Worm (Caenorhabditis elegans) whole organism, L2 larva: ENCODE data around the gene Y46G5A.22.

Experiments
- C34F6.9 ChIP-seq: fragments of 150-350 bp; optimal IDR thresholded peaks from 2 replicates; lab custom pipeline; 2014; ENCODE audit warnings: missing biosample characterization, missing genetic modification characterization
- F13H6.1 ChIP-seq: sonication (generic microtip); optimal IDR thresholded peaks from 2 replicates; lab custom pipeline; 2016; ENCODE audit warnings: missing genetic modification characterization, missing compliant biosample characterization
- R02D3.7 ChIP-seq: fragments of 150-350 bp; optimal IDR thresholded peaks from 2 replicates; lab custom pipeline; 2014; ENCODE audit warnings: missing biosample characterization, missing genetic modification characterization
- Y55F3AM.14 ChIP-seq: fragments of 200-800 bp; sonication (Bioruptor generic); optimal IDR thresholded peaks from 2 replicates; lab custom pipeline; 2018; ENCODE audit warnings: mild to moderate bottlenecking, missing genetic modification characterization, missing compliant biosample characterization
- ZK546.5 ChIP-seq: sonication (generic microtip); optimal IDR thresholded peaks from 2 replicates; lab custom pipeline; 2017; ENCODE audit warnings: missing biosample characterization, missing genetic modification characterization
- alr-1 ChIP-seq: fragments of 150-350 bp; optimal IDR thresholded peaks from 2 replicates; lab custom pipeline; 2014; ENCODE audit warnings: missing biosample characterization, missing genetic modification characterization
- aly-2 ChIP-seq: fragments of 150-350 bp; optimal IDR thresholded peaks from 2 replicates; lab custom pipeline; 2014; ENCODE audit warnings: missing biosample characterization, missing genetic modification characterization
- ama-1 ChIP-seq: fragments of 150-350 bp; optimal IDR thresholded peaks from 2 replicates; lab custom pipeline; 2018; ENCODE audit warnings: inconsistent platforms
- blmp-1 ChIP-seq: sonication (generic microtip); optimal IDR thresholded peaks from 2 replicates; lab custom pipeline; 2017; ENCODE audit warnings: missing genetic modification characterization, mild to moderate bottlenecking, missing compliant biosample characterization, antibody characterized with exemption, moderate library complexity; ENCODE audit not compliant: insufficient read depth
- ceh-16 ChIP-seq: fragments of 150-350 bp; optimal IDR thresholded peaks from 2 replicates; lab custom pipeline; 2014; ENCODE audit warnings: missing biosample characterization, missing genetic modification characterization
- ceh-82 ChIP-seq: fragments of 150-350 bp; optimal IDR thresholded peaks from 2 replicates; lab custom pipeline; 2014; ENCODE audit warnings: missing biosample characterization, missing genetic modification characterization
- crh-2 ChIP-seq: sonication (generic microtip); optimal IDR thresholded peaks from 2 replicates; lab custom pipeline; 2017; ENCODE audit warnings: missing biosample characterization, missing genetic modification characterization
- dmd-4 ChIP-seq: sonication (generic microtip); optimal IDR thresholded peaks from 2 replicates; lab custom pipeline; 2017; ENCODE audit warnings: missing biosample characterization, missing genetic modification characterization
- egl-27 ChIP-seq: sonication (generic microtip); optimal IDR thresholded peaks from 3 replicates; lab custom pipeline; 2017; ENCODE audit warnings: missing biosample characterization, missing genetic modification reagents, missing genetic modification characterization
- elt-1 ChIP-seq: fragments of 150-350 bp; optimal IDR thresholded peaks from 2 replicates; lab custom pipeline; 2014; ENCODE audit warnings: missing biosample characterization, missing genetic modification characterization
- elt-3 ChIP-seq: sonication (generic microtip); optimal IDR thresholded peaks from 2 replicates; lab custom pipeline; 2017; ENCODE audit warnings: missing biosample characterization, missing genetic modification characterization
- fos-1 ChIP-seq: fragments of 150-350 bp; optimal IDR thresholded peaks from 2 replicates; lab custom pipeline; 2014; ENCODE audit warnings: missing biosample characterization, missing genetic modification characterization
- gmeb-1 ChIP-seq: fragments of 150-350 bp; optimal IDR thresholded peaks from 2 replicates; lab custom pipeline; 2014; ENCODE audit warnings: missing biosample characterization, missing genetic modification characterization
- lin-11 ChIP-seq: fragments of 150-350 bp; sonication (generic microtip); optimal IDR thresholded peaks from 2 replicates; lab custom pipeline; 2014; ENCODE audit warnings: missing biosample characterization, missing genetic modification characterization, inconsistent platforms, mixed read lengths
- lin-13 ChIP-seq: fragments of 150-350 bp; optimal IDR thresholded peaks from 2 replicates; lab custom pipeline; 2014; ENCODE audit warnings: missing biosample characterization, missing genetic modification reagents, missing genetic modification characterization
- lsy-2 ChIP-seq, 2 experiments: fragments of 150-350 bp in 1 of 2; sonication (generic microtip) in 1 of 2; optimal IDR thresholded peaks; 2 replicates each; lab custom pipeline; 2014 to 2017; ENCODE audit warnings: missing biosample characterization in 2 of 2, missing genetic modification characterization in 2 of 2
- mab-5 ChIP-seq: fragments of 150-350 bp; optimal IDR thresholded peaks from 2 replicates; lab custom pipeline; 2014; ENCODE audit warnings: missing biosample characterization, missing genetic modification characterization
- mdl-1 ChIP-seq, 2 experiments: fragments of 150-350 bp in 1 of 2; sonication (generic microtip) in 1 of 2; optimal IDR thresholded peaks; 2 replicates each; lab custom pipeline; 2017; ENCODE audit warnings: missing biosample characterization in 2 of 2, missing genetic modification characterization in 2 of 2
- nhr-10 ChIP-seq: sonication (generic microtip); optimal IDR thresholded peaks from 2 replicates; lab custom pipeline; 2017; ENCODE audit warnings: missing biosample characterization, missing genetic modification characterization
- nhr-11 ChIP-seq: fragments of 150-350 bp; optimal IDR thresholded peaks from 2 replicates; lab custom pipeline; 2014; ENCODE audit warnings: missing biosample characterization, missing genetic modification characterization
- nhr-12 ChIP-seq: fragments of 150-350 bp; optimal IDR thresholded peaks from 2 replicates; lab custom pipeline; 2014; ENCODE audit warnings: missing biosample characterization, missing genetic modification characterization
- nhr-129 ChIP-seq: fragments of 150-350 bp; optimal IDR thresholded peaks from 2 replicates; lab custom pipeline; 2014; ENCODE audit warnings: missing biosample characterization, missing genetic modification characterization
- nhr-21 ChIP-seq: fragments of 150-350 bp; optimal IDR thresholded peaks from 2 replicates; lab custom pipeline; 2014; ENCODE audit warnings: missing biosample characterization, missing genetic modification characterization
- nhr-23 ChIP-seq: fragments of 150-350 bp; optimal IDR thresholded peaks from 2 replicates; lab custom pipeline; 2014; ENCODE audit warnings: missing biosample characterization, missing genetic modification reagents, missing genetic modification characterization
- nhr-237 ChIP-seq: fragments of 150-350 bp; optimal IDR thresholded peaks from 2 replicates; lab custom pipeline; 2014; ENCODE audit warnings: missing biosample characterization, missing genetic modification characterization
- nhr-25 ChIP-seq: fragments of 150-350 bp; sonication (generic microtip); optimal IDR thresholded peaks from 3 replicates; lab custom pipeline; 2014; ENCODE audit warnings: missing biosample characterization, missing genetic modification characterization
- nhr-77 ChIP-seq: fragments of 150-350 bp; optimal IDR thresholded peaks from 2 replicates; lab custom pipeline; 2014; ENCODE audit warnings: missing biosample characterization, missing genetic modification characterization
- peb-1 ChIP-seq: fragments of 150-350 bp; optimal IDR thresholded peaks from 2 replicates; lab custom pipeline; 2014; ENCODE audit warnings: missing biosample characterization, missing genetic modification characterization
- sem-4 ChIP-seq: fragments of 150-350 bp; optimal IDR thresholded peaks from 2 replicates; lab custom pipeline; 2014; ENCODE audit warnings: missing biosample characterization, missing genetic modification reagents, missing genetic modification characterization
- skn-1 ChIP-seq: sonication (generic microtip); optimal IDR thresholded peaks from 2 replicates; lab custom pipeline; 2017; ENCODE audit warnings: missing biosample characterization, missing genetic modification characterization
- sma-3 ChIP-seq: sonication (generic microtip); optimal IDR thresholded peaks from 2 replicates; lab custom pipeline; 2016; ENCODE audit warnings: missing genetic modification reagents, missing genetic modification characterization, missing compliant biosample characterization
- sma-9 ChIP-seq, 2 experiments: fragments of 150-350 bp in 1 of 2; sonication (generic microtip) in 1 of 2; optimal IDR thresholded peaks; 2 replicates each; lab custom pipeline; 2014 to 2016; ENCODE audit warnings: missing genetic modification characterization in 2 of 2, mild to moderate bottlenecking in 1 of 2, missing biosample characterization in 1 of 2, missing compliant biosample characterization in 1 of 2, missing genetic modification reagents in 1 of 2, moderate library complexity in 1 of 2
- snpc-4 ChIP-seq: fragments of 150-350 bp; optimal IDR thresholded peaks from 2 replicates; lab custom pipeline; 2014; ENCODE audit warnings: missing biosample characterization, missing genetic modification characterization
- unc-39 ChIP-seq: fragments of 150-350 bp; optimal IDR thresholded peaks from 2 replicates; lab custom pipeline; 2014; ENCODE audit warnings: missing biosample characterization, missing genetic modification characterization
- unc-62 ChIP-seq: fragments of 150-350 bp; optimal IDR thresholded peaks from 2 replicates; lab custom pipeline; 2014; ENCODE audit warnings: missing biosample characterization, missing genetic modification reagents, missing genetic modification characterization
- zag-1 ChIP-seq: fragments of 150-350 bp; optimal IDR thresholded peaks from 2 replicates; lab custom pipeline; 2014; ENCODE audit warnings: missing biosample characterization, missing genetic modification characterization
- ztf-1 ChIP-seq: fragments of 200-800 bp; sonication (Bioruptor generic); conservative IDR thresholded peaks from 2 replicates; pipeline ENCODE4 v1.3.6; 2022; ENCODE audit warnings: missing genetic modification characterization, missing compliant biosample characterization
- ztf-11 ChIP-seq: sonication (generic microtip); optimal IDR thresholded peaks from 2 replicates; lab custom pipeline; 2017; ENCODE audit warnings: missing biosample characterization, missing genetic modification characterization
- ztf-4 ChIP-seq: fragments of 150-350 bp; optimal IDR thresholded peaks from 2 replicates; lab custom pipeline; 2014; ENCODE audit warnings: missing biosample characterization, missing genetic modification characterization

The Y46G5A.22 gene

DNA sequence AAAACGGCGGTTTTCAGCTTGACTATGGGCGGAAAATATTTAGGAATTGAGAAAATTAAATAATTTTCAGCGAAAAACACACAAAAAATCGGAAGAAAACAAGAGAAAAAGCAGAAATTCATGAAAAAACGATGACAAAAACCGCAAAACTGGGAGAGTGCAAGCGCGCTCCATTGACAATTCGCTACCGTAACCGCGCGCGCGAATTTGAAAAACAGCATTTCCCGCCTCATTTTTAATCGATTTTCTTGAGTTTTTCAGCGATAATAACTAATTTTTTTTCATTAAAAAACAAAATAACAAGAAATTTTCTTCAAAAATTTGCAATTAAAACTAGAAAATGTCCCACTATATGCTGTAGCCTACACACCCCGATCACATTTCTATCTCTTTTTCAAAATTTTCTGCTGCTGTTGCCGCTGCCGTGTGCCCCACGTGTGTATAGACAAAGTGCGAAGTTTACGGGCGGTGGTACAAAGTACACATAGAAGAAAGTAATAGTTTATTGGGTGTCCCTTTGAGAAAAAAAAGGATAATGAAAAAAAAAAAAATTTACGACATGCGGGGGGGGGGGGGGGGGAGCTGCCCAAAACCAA, 18.4 kb downstream of the Y46G5A.22 start (continued):
- TF ChIP-seq skn-1 (tag; lab: Kevin White, UChicago) (no peak), unc-62 (GFP tag; lab: Kevin White, UChicago) (no peak), ceh-16 (no peak)

- TF ChIP-seq peb-1 (tag; lab: Kevin White, UChicago), result no peak
- no peak for TF ChIP-seq elt-1 (tag; lab: Kevin White, UChicago)
- no peak for TF ChIP-seq gmeb-1 (tag; lab: Kevin White, UChicago)
- no peak for TF ChIP-seq ceh-82 (tag; lab: Kevin White, UChicago)
- no peak for TF ChIP-seq dmd-4 (tag; lab: Kevin White, UChicago)
- TF ChIP-seq sem-4, result no peak
- TF ChIP-seq alr-1 (tag; lab: Kevin White, UChicago), result no peak
- no peak for TF ChIP-seq nhr-237 (tag; lab: Kevin White, UChicago)
- TF ChIP-seq mdl-1 (tag; optimal IDR thresholded peaks at IDR 0.05; lab: Kevin White, UChicago), result no peak
- no peak for TF ChIP-seq nhr-77 (tag; lab: Kevin White, UChicago)
- no peak for TF ChIP-seq unc-62 (GFP tag; lab: Kevin White, UChicago)
- no peak for TF ChIP-seq unc-39 (tag; lab: Kevin White, UChicago)
- TF ChIP-seq nhr-11, result no peak
- TF ChIP-seq nhr-129 (tag; lab: Kevin White, UChicago), result no peak
- no peak for TF ChIP-seq R02D3.7 (tag; lab: Kevin White, UChicago)
- no peak for TF ChIP-seq aly-2
- no peak for TF ChIP-seq crh-2
- TF ChIP-seq ceh-16, result no peak
Measured at ce11 chrII:12799364-12799763, 19.0 kb downstream of the Y46G5A.22 start.

ce11 chrII:12798814-12799213, 19.6 kb downstream of the Y46G5A.22 start:
- TF ChIP-seq lin-13 (GFP tag; lab: Kevin White, UChicago) (peak; percentile 3), alr-1 (tag; lab: Kevin White, UChicago) (no peak), nhr-12 (no peak), lin-11 (tag; lab: Kevin White, UChicago) (peak; percentile 15), Y55F3AM.14 (GFP tag; lab: Kevin White, UChicago) (peak; percentile 67), C34F6.9 (tag; lab: Kevin White, UChicago) (peak; percentile 54), elt-1 (tag; lab: Kevin White, UChicago) (peak; percentile 55), ama-1 (lab: Kevin White, UChicago) (no peak), ztf-4 (tag; lab: Kevin White, UChicago) (peak; percentile 92), aly-2 (no peak), egl-27 (tag; lab: Kevin White, UChicago) (peak; percentile 79), lsy-2 (tag; optimal IDR thresholded peaks at IDR 0.05; lab: Kevin White, UChicago) (peak in 1 of 2 experiments; percentile 80), snpc-4 (tag; lab: Kevin White, UChicago) (no peak), nhr-23 (tag; lab: Kevin White, UChicago) (no peak), mab-5 (tag; lab: Kevin White, UChicago) (no peak), gmeb-1 (tag; lab: Kevin White, UChicago) (peak; percentile 77), ZK546.5 (no peak), ceh-16 (peak; percentile 57), unc-62 (GFP tag; lab: Kevin White, UChicago) (no peak), mdl-1 (tag; optimal IDR thresholded peaks at IDR 0.05; lab: Kevin White, UChicago) (peak; percentile 73 to 80), ztf-1 (GFP tag; lab: Robert Waterston, UW) (0 out of 2 replicates have a peak, but pooled peaks have one; percentile 71), fos-1 (tag; lab: Kevin White, UChicago) (peak; percentile 53), ztf-11 (tag; lab: Kevin White, UChicago) (no peak), nhr-10 (no peak), unc-39 (tag; lab: Kevin White, UChicago) (no peak), nhr-77 (tag; lab: Kevin White, UChicago) (peak; percentile 41), dmd-4 (tag; lab: Kevin White, UChicago) (no peak), nhr-21 (peak; percentile 96), nhr-129 (tag; lab: Kevin White, UChicago) (peak; percentile 80), F13H6.1 (tag; lab: Kevin White, UChicago) (peak; percentile 91), nhr-25 (tag; lab: Kevin White, UChicago) (peak; percentile 91), nhr-237 (tag; lab: Kevin White, UChicago) (peak; percentile 2), sma-3 (GFP tag; lab: Kevin White, UChicago) (peak; percentile 96), sma-9 (GFP tag; optimal IDR thresholded peaks at IDR 0.05; lab: Kevin White, UChicago) (peak; percentile 97), sma-9 (tag; optimal IDR thresholded peaks at IDR 0.05; lab: Kevin White, UChicago) (no peak), elt-3 (tag; lab: Kevin White, UChicago) (no peak), crh-2 (peak; percentile 87), sem-4 (peak; percentile 43), blmp-1 (tag; lab: Kevin White, UChicago) (peak; percentile 62), nhr-11 (no peak), zag-1 (tag; lab: Kevin White, UChicago) (no peak)
